Fruit fly (Drosophila melanogaster) whole organism, embryonic: ENCODE results near the gene CG13605.

ENCODE experiments used
- BEAF-32 ChIP-seq: fragments of 200-800 bp; sonication (Bioruptor generic); optimal IDR thresholded peaks from 3 replicates; lab custom pipeline; 2017; ENCODE audit warnings: missing biosample characterization, missing genetic modification characterization, mild to moderate bottlenecking, moderate library complexity, missing genetic modification reagents
- CG10654 ChIP-seq: fragments of 200-800 bp; sonication (Bioruptor generic); optimal IDR thresholded peaks from 2 replicates; lab custom pipeline; 2016; ENCODE audit warnings: missing biosample characterization, missing genetic modification characterization
- CG13287 ChIP-seq: fragments of 200-800 bp; sonication (Bioruptor generic); IDR thresholded peaks from 2 replicates; pipeline ENCODE4 v1.3.6; 2022; ENCODE audit warnings: missing biosample characterization, missing genetic modification characterization; ENCODE audit not compliant: partially characterized antibody
- CG13296 ChIP-seq: fragments of 200-800 bp; sonication (Bioruptor generic); optimal IDR thresholded peaks from 3 replicates; lab custom pipeline; 2018; ENCODE audit warnings: missing biosample characterization, mild to moderate bottlenecking, missing genetic modification characterization
- CG14014 ChIP-seq: fragments of 200-800 bp; sonication (Bioruptor generic); IDR thresholded peaks from 2 replicates; pipeline ENCODE4 v1.3.6; 2022; ENCODE audit warnings: missing biosample characterization, missing genetic modification characterization
- CG1603 ChIP-seq: fragments of 200-800 bp; sonication (Bioruptor generic); optimal IDR thresholded peaks from 2 replicates; lab custom pipeline; 2019; ENCODE audit warnings: missing biosample characterization, mild to moderate bottlenecking, missing genetic modification characterization, moderate library complexity
- CG16815 ChIP-seq: fragments of 200-800 bp; sonication (Bioruptor generic); optimal IDR thresholded peaks from 3 replicates; lab custom pipeline; 2017; ENCODE audit warnings: missing biosample characterization, mild to moderate bottlenecking, missing genetic modification characterization
- CG2199 ChIP-seq: fragments of 200-800 bp; sonication (Bioruptor generic); IDR thresholded peaks from 3 replicates; pipeline ENCODE4 v1.3.6; 2022; ENCODE audit warnings: missing biosample characterization, missing genetic modification characterization
- CG31224 ChIP-seq: fragments of 200-800 bp; sonication (Bioruptor generic); IDR thresholded peaks from 2 replicates; pipeline ENCODE4 v1.3.6; 2022; ENCODE audit warnings: missing biosample characterization, missing genetic modification characterization
- CG31441 ChIP-seq: fragments of 200-800 bp; sonication (Bioruptor generic); IDR thresholded peaks from 2 replicates; pipeline ENCODE4 v1.3.6; 2022; ENCODE audit warnings: missing biosample characterization, missing genetic modification characterization
- CG3163 ChIP-seq: fragments of 200-800 bp; sonication (Bioruptor generic); optimal IDR thresholded peaks from 3 replicates; lab custom pipeline; 2016; ENCODE audit warnings: missing biosample characterization, missing genetic modification characterization
- CG6272 ChIP-seq: fragments of 200-800 bp; sonication (Bioruptor generic); IDR thresholded peaks from 2 replicates; pipeline ENCODE4 v1.3.6; 2022; ENCODE audit warnings: missing biosample characterization, missing genetic modification characterization
- CG7271 ChIP-seq: fragments of 200-800 bp; sonication (Bioruptor generic); optimal IDR thresholded peaks from 2 replicates; lab custom pipeline; 2018; ENCODE audit warnings: missing biosample characterization, mild to moderate bottlenecking, missing genetic modification characterization, moderate library complexity
- CG8290 ChIP-seq, 3 experiments: fragments of 200-800 bp; sonication (Bioruptor generic); optimal IDR thresholded peaks; 2 replicates each; lab custom pipeline; 2016 to 2019; ENCODE audit warnings: missing biosample characterization in 3 of 3, missing genetic modification characterization in 3 of 3, mild to moderate bottlenecking in 2 of 3, moderate library complexity in 1 of 3
- CG9215 ChIP-seq: fragments of 200-800 bp; sonication (Bioruptor generic); IDR thresholded peaks from 2 replicates; pipeline ENCODE4 v1.3.6; 2022; ENCODE audit warnings: missing biosample characterization, missing genetic modification characterization
- CG9609 ChIP-seq: fragments of 200-800 bp; sonication (Bioruptor generic); optimal IDR thresholded peaks from 3 replicates; lab custom pipeline; 2016; ENCODE audit warnings: missing biosample characterization, missing genetic modification characterization
- Camta ChIP-seq: fragments of 200-800 bp; sonication (Bioruptor generic); optimal IDR thresholded peaks from 2 replicates; lab custom pipeline; 2016; ENCODE audit warnings: missing biosample characterization, missing genetic modification characterization
- D19B ChIP-seq: fragments of 200-800 bp; sonication (Bioruptor generic); optimal IDR thresholded peaks from 2 replicates; lab custom pipeline; 2017; ENCODE audit warnings: missing biosample characterization, mild to moderate bottlenecking, missing genetic modification characterization
- Ets97D ChIP-seq: fragments of 200-800 bp; sonication (Bioruptor generic); optimal IDR thresholded peaks from 3 replicates; lab custom pipeline; 2016; ENCODE audit warnings: missing biosample characterization, missing genetic modification characterization
- Fer3 ChIP-seq: fragments of 200-800 bp; sonication (Bioruptor generic); optimal IDR thresholded peaks from 2 replicates; lab custom pipeline; 2018; ENCODE audit warnings: missing biosample characterization, mild to moderate bottlenecking, missing genetic modification characterization, moderate library complexity
- Gsc ChIP-seq: fragments of 200-800 bp; sonication (Bioruptor generic); IDR thresholded peaks from 2 replicates; pipeline ENCODE4 v1.3.6; 2022; ENCODE audit warnings: missing biosample characterization, missing genetic modification characterization
- Hsf ChIP-seq: fragments of 200-800 bp; sonication (Bioruptor generic); optimal IDR thresholded peaks from 3 replicates; lab custom pipeline; 2016; ENCODE audit warnings: missing biosample characterization, missing genetic modification characterization
- Med ChIP-seq: fragments of 200-800 bp; sonication (Bioruptor generic); peaks from one replicate; lab custom pipeline; 2016; ENCODE audit warnings: missing biosample characterization, missing genetic modification characterization, mild to moderate bottlenecking, inconsistent platforms, moderate library complexity
- Mrtf ChIP-seq: fragments of 200-800 bp; sonication (Bioruptor generic); IDR thresholded peaks from 3 replicates; pipeline ENCODE4 v1.3.6; 2022; ENCODE audit warnings: missing biosample characterization, missing genetic modification characterization
- Myb ChIP-seq: fragments of 200-800 bp; sonication (Bioruptor generic); optimal IDR thresholded peaks from 2 replicates; lab custom pipeline; 2016; ENCODE audit warnings: missing biosample characterization, missing genetic modification characterization
- NFAT ChIP-seq: fragments of 200-800 bp; sonication (Bioruptor generic); IDR thresholded peaks from 2 replicates; pipeline ENCODE4 v1.3.6; 2022; ENCODE audit warnings: missing biosample characterization, missing genetic modification characterization
- Neu2 ChIP-seq: fragments of 200-800 bp; sonication (Bioruptor generic); optimal IDR thresholded peaks from 3 replicates; lab custom pipeline; 2016; ENCODE audit warnings: missing biosample characterization, missing genetic modification characterization, borderline replicate concordance
- Nf-YA ChIP-seq: fragments of 200-800 bp; sonication (Bioruptor generic); IDR thresholded peaks from 2 replicates; pipeline ENCODE4 v1.3.6; 2022; ENCODE audit warnings: missing biosample characterization, missing genetic modification characterization
- Oaz ChIP-seq: fragments of 200-800 bp; sonication (Bioruptor generic); IDR thresholded peaks from 2 replicates; pipeline ENCODE4 v1.3.6; 2022; ENCODE audit warnings: missing biosample characterization, missing genetic modification characterization
- Optix ChIP-seq: fragments of 200-800 bp; sonication (Bioruptor generic); IDR thresholded peaks from 3 replicates; pipeline ENCODE4 v1.3.6; 2022; ENCODE audit warnings: missing biosample characterization, missing genetic modification characterization
- Sin3A ChIP-seq: fragments of >200 bp; optimal IDR thresholded peaks from 2 replicates; lab custom pipeline; 2018
- Six4 ChIP-seq: fragments of 200-800 bp; sonication (Bioruptor generic); optimal IDR thresholded peaks from 2 replicates; lab custom pipeline; 2016; ENCODE audit warnings: missing biosample characterization, missing genetic modification characterization
- ab ChIP-seq: fragments of 200-800 bp; sonication (Bioruptor generic); optimal IDR thresholded peaks from 2 replicates; lab custom pipeline; 2016; ENCODE audit warnings: missing biosample characterization, missing genetic modification characterization
- aop ChIP-seq: fragments of 200-800 bp; sonication (Bioruptor generic); IDR thresholded peaks from 2 replicates; pipeline ENCODE4 v1.3.6; 2022; ENCODE audit warnings: missing biosample characterization, missing genetic modification characterization
- ato ChIP-seq: fragments of 200-800 bp; sonication (Bioruptor generic); IDR thresholded peaks from 2 replicates; pipeline ENCODE4 v1.3.6; 2022; ENCODE audit warnings: missing biosample characterization, missing genetic modification characterization; ENCODE audit not compliant: partially characterized antibody
- croc ChIP-seq: fragments of 200-800 bp; sonication (Bioruptor generic); conservative IDR thresholded peaks from 3 replicates; pipeline ENCODE4 v1.3.6; 2022; ENCODE audit warnings: missing biosample characterization, missing genetic modification characterization
- dimm ChIP-seq: fragments of 200-800 bp; sonication (Bioruptor generic); IDR thresholded peaks from 2 replicates; pipeline ENCODE4 v1.3.6; 2022; ENCODE audit warnings: missing biosample characterization, missing genetic modification characterization
- dpn ChIP-seq, 2 experiments: fragments of 200-800 bp; sonication (Bioruptor generic); optimal IDR thresholded peaks; 3 replicates each; lab custom pipeline; 2016; ENCODE audit warnings: missing biosample characterization in 2 of 2, missing genetic modification characterization in 2 of 2
- ems ChIP-seq: fragments of 200-800 bp; sonication (Bioruptor generic); optimal IDR thresholded peaks from 3 replicates; lab custom pipeline; 2016; ENCODE audit warnings: missing biosample characterization, missing genetic modification characterization
- gsb ChIP-seq: fragments of 200-800 bp; sonication (Bioruptor generic); IDR thresholded peaks from 2 replicates; pipeline ENCODE4 v1.3.6; 2022; ENCODE audit warnings: missing biosample characterization, missing genetic modification characterization
- lbe ChIP-seq: fragments of 200-800 bp; sonication (Bioruptor generic); optimal IDR thresholded peaks from 2 replicates; lab custom pipeline; 2016; ENCODE audit warnings: missing biosample characterization, mild to moderate bottlenecking, missing genetic modification characterization
- nerfin-1 ChIP-seq: fragments of 200-800 bp; sonication (Bioruptor generic); optimal IDR thresholded peaks from 3 replicates; lab custom pipeline; 2019; ENCODE audit warnings: missing biosample characterization, mild to moderate bottlenecking, missing genetic modification characterization, moderate library complexity
- otp ChIP-seq: fragments of 200-800 bp; sonication (Bioruptor generic); IDR thresholded peaks from 3 replicates; pipeline ENCODE4, ENCODE4 v1.3.6; 2022; ENCODE audit warnings: missing biosample characterization, missing genetic modification characterization
- pb ChIP-seq: fragments of 200-800 bp; sonication (Bioruptor generic); optimal IDR thresholded peaks from 3 replicates; lab custom pipeline; 2016; ENCODE audit warnings: missing biosample characterization, missing genetic modification characterization
- prd ChIP-seq, 3 experiments: fragments of >200 bp in 2 of 3; fragments of 200-800 bp in 1 of 3; sonication (Bioruptor generic) in 1 of 3; optimal IDR thresholded peaks in 2 of 3; IDR thresholded peaks in 1 of 3; 2 replicates in 2 of 3; 3 replicates in 1 of 3; pipeline versions ENCODE4 v1.3.6 to Lab custom; 2017 to 2022; ENCODE audit warnings: missing biosample characterization in 1 of 3, missing genetic modification characterization in 1 of 3
- sr ChIP-seq: fragments of 200-800 bp; sonication (Bioruptor generic); IDR thresholded peaks from 3 replicates; pipeline ENCODE4 v1.3.6; 2022; ENCODE audit warnings: missing biosample characterization, missing genetic modification characterization
- tgo ChIP-seq: fragments of 200-800 bp; sonication (Bioruptor generic); IDR thresholded peaks from 3 replicates; pipeline ENCODE4 v1.3.6; 2022; ENCODE audit warnings: missing biosample characterization, missing genetic modification characterization
- unc-4 ChIP-seq: fragments of 200-800 bp; sonication (Bioruptor generic); IDR thresholded peaks from 2 replicates; pipeline ENCODE4 v1.3.6; 2022; ENCODE audit warnings: missing biosample characterization, missing genetic modification characterization; ENCODE audit not compliant: partially characterized antibody
- vfl ChIP-seq: fragments of 200-800 bp; sonication (Bioruptor generic); optimal IDR thresholded peaks from 2 replicates; lab custom pipeline; 2016; ENCODE audit warnings: missing biosample characterization, missing genetic modification characterization
- vvl ChIP-seq: fragments of 200-800 bp; sonication (Bioruptor generic); IDR thresholded peaks from 2 replicates; pipeline ENCODE4 v1.3.6; 2022; ENCODE audit warnings: missing biosample characterization, missing genetic modification characterization
- z ChIP-seq: fragments of 200-800 bp; sonication (Bioruptor generic); IDR thresholded peaks from 3 replicates; pipeline ENCODE4 v1.3.6; 2022; ENCODE audit warnings: missing biosample characterization, missing genetic modification characterization

CG13605 gene

dm6 chr3R:24106059-24106631, 6.0 kb downstream of the CG13605 start (continued):
- TF ChIP-seq Mrtf, result no peak
- TF ChIP-seq unc-4, result no peak
- no peak for TF ChIP-seq BEAF-32
- TF ChIP-seq CG3163 (GFP tag; lab: Kevin White, UChicago), result no peak
- no peak for TF ChIP-seq CG7271
- TF ChIP-seq lbe (GFP tag; lab: Kevin White, UChicago), result peak; percentile 86
- TF ChIP-seq Six4 (GFP tag; lab: Kevin White, UChicago), result peak; percentile 43
- peak; percentile 48 for TF ChIP-seq CG8290 (GFP tag; optimal IDR thresholded peaks at IDR 0.05; lab: Kevin White, UChicago)
- TF ChIP-seq CG8290 (tag; optimal IDR thresholded peaks at IDR 0.05; lab: Kevin White, UChicago), result peak; percentile 35 to 49
- TF ChIP-seq CG13296 (GFP tag; lab: Kevin White, UChicago), result peak; percentile 46
- TF ChIP-seq Gsc (GFP tag; lab: Robert Waterston, UW), result no peak
- no peak for TF ChIP-seq Camta
- no peak for TF ChIP-seq CG31441 (GFP tag; lab: Robert Waterston, UW)
- TF ChIP-seq CG1603 (tag; lab: Kevin White, UChicago), result peak; percentile 52
- TF ChIP-seq Myb (GFP tag; lab: Kevin White, UChicago), result no peak
- peak; percentile 51 for TF ChIP-seq Hsf (GFP tag; lab: Kevin White, UChicago)
- no peak for TF ChIP-seq CG31224
- no peak for TF ChIP-seq gsb (GFP tag; lab: Robert Waterston, UW)
- peak; percentile 92 for TF ChIP-seq nerfin-1 (tag; lab: Kevin White, UChicago)
- no peak for TF ChIP-seq z (GFP tag; lab: Robert Waterston, UW)
- no peak for TF ChIP-seq CG14014 (GFP tag; lab: Robert Waterston, UW)
- no peak for TF ChIP-seq ab (GFP tag; lab: Kevin White, UChicago)
- TF ChIP-seq vvl (GFP tag; lab: Robert Waterston, UW), result no peak
- no peak for TF ChIP-seq CG9215 (GFP tag; lab: Robert Waterston, UW)
- TF ChIP-seq Neu2 (GFP tag; lab: Kevin White, UChicago), result no peak
- TF ChIP-seq Sin3A (lab: Kevin White, UChicago), result no peak
- peak; percentile 6 for TF ChIP-seq D19B (GFP tag; lab: Kevin White, UChicago)
- TF ChIP-seq vfl (GFP tag; lab: Kevin White, UChicago), result no peak
- TF ChIP-seq otp (GFP tag; lab: Robert Waterston, UW), result no peak
- no peak for TF ChIP-seq croc
- TF ChIP-seq CG6272 (GFP tag; lab: Robert Waterston, UW), result no peak
- no peak for TF ChIP-seq sr
- no peak for TF ChIP-seq NFAT (GFP tag; lab: Robert Waterston, UW)
- TF ChIP-seq Ets97D (GFP tag; lab: Kevin White, UChicago), result peak; percentile 22
- TF ChIP-seq dpn (GFP tag; optimal IDR thresholded peaks at IDR 0.05; lab: Kevin White, UChicago), result peak; percentile 42 to 59
- TF ChIP-seq Nf-YA, result no peak
- TF ChIP-seq CG16815 (GFP tag; lab: Kevin White, UChicago), result no peak
- TF ChIP-seq dimm (GFP tag; lab: Robert Waterston, UW), result no peak
- no peak for TF ChIP-seq prd (optimal IDR thresholded peaks at IDR 0.05; lab: Kevin White, UChicago)
- no peak for TF ChIP-seq prd (GFP tag; IDR thresholded peaks at IDR 0.05; lab: Robert Waterston, UW)
- TF ChIP-seq aop (GFP tag; lab: Robert Waterston, UW), result no peak
- no peak for TF ChIP-seq Oaz (GFP tag; lab: Robert Waterston, UW)
- TF ChIP-seq CG9609 (GFP tag; lab: Kevin White, UChicago), result no peak
- TF ChIP-seq Med (GFP tag; lab: Kevin White, UChicago), result peak; percentile 94
- peak; percentile 52 for TF ChIP-seq Fer3 (tag; lab: Kevin White, UChicago)
- no peak for TF ChIP-seq Optix (GFP tag; lab: Robert Waterston, UW)
- TF ChIP-seq pb (GFP tag; lab: Kevin White, UChicago), result no peak
- no peak for TF ChIP-seq ato (GFP tag; lab: Robert Waterston, UW)
- TF ChIP-seq CG10654 (GFP tag; lab: Kevin White, UChicago), result peak; percentile 11
- no peak for TF ChIP-seq tgo (GFP tag; lab: Robert Waterston, UW)
- TF ChIP-seq CG2199 (GFP tag; lab: Robert Waterston, UW), result no peak
- peak; percentile 65 for TF ChIP-seq ems
- TF ChIP-seq CG13287, result no peak
